Fruit fly (Drosophila melanogaster) ovary, adult (tissue): ENCODE results near the gene UQCR-14L.
A peak's percentile ranks its signal among the peaks of the same experiment; 100 is the strongest.

Source experiments
- CG17801 ChIP-seq: fragments of 200-800 bp; optimal IDR thresholded peaks from 2 replicates; lab custom pipeline; 2019; ENCODE audit warnings: missing biosample characterization, mild to moderate bottlenecking, missing genetic modification characterization, moderate library complexity; ENCODE audit not compliant: partially characterized antibody

The UQCR-14L gene

DNA sequence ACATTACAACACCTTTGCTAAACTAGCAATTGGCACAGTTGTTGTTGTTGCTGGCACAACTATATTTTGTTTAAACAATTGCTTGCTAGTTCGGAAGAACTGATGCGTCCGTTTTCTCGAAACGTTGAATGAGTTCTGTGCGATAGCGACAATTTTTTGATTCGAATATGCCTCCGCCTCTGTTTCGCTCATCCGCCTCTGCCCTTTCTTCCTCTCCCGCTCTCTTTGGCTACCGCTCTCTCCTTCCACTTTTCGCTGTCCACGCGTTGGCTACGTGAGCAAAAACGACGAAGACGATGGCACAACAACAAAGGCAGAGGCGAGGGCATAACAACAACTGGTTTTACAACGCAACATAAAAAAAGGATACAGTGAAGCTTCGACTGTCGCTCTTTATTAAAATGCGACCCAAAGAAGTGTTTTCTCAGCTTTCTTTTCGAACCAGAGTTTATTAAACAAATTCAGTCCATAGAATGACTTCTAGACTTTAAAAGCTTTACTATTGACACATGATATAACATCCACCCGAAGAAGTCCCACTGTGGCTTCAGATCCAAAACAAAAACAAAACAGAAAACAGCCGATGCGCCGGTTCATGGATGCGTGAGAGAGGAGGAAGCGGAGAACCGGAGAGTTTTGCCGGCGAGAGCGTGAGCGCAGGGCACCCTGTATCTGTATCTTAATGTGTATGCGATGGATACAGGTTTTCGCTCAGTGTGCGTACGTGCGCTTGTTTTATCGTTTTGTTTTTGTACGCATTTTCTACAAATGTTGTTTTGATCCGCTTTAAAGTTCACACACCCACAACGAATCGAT is 32.5 kb downstream of the UQCR-14L start:
- peak; percentile 99 for TF ChIP-seq CG17801 (GFP tag; lab: Kevin White, UChicago)

dm6 chr3R:28327132-28327531 is 33.3 kb downstream of the UQCR-14L start:
- no peak for TF ChIP-seq CG17801 (GFP tag; lab: Kevin White, UChicago)

DNA sequence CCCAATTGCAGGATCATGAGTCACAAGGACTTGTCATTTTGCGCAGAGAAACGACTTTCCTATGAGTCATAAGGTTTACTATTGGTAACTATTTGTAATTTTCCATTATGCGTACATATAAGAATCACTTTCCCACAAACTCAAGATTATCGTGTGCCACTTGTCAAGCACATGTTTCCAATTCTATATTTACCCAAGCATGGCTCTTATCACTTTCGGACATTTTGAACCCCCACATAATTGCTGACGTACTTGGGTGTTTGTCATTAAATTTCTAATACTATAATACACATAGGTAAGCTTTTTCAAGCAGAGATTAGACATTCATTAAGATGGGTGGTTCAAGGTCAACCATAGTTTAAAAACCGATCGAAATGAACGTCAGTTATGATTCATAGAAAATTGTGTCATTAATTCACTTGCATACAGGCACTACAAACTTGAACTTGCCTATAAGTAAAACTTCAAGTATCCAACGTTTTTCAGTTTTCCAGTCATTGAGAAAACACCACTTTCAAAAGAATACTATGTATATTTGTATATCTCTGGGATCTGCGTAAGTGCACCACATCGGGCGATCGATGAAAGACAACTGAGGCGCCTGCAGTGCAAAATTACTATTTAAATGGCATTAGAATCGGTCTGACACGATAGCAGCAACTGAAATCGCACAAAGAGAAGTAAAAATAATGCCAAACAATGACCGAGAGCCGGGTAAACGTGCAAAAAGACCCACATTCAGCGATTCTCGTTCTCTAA is 34.0 kb downstream of the UQCR-14L start:
- TF ChIP-seq CG17801 (GFP tag; lab: Kevin White, UChicago) = no peak

- TF ChIP-seq CG17801 (GFP tag; lab: Kevin White, UChicago) = peak; percentile 63
Observed at dm6 chr3R:28328780-28329546, 35.1 kb downstream of the UQCR-14L start.

DNA sequence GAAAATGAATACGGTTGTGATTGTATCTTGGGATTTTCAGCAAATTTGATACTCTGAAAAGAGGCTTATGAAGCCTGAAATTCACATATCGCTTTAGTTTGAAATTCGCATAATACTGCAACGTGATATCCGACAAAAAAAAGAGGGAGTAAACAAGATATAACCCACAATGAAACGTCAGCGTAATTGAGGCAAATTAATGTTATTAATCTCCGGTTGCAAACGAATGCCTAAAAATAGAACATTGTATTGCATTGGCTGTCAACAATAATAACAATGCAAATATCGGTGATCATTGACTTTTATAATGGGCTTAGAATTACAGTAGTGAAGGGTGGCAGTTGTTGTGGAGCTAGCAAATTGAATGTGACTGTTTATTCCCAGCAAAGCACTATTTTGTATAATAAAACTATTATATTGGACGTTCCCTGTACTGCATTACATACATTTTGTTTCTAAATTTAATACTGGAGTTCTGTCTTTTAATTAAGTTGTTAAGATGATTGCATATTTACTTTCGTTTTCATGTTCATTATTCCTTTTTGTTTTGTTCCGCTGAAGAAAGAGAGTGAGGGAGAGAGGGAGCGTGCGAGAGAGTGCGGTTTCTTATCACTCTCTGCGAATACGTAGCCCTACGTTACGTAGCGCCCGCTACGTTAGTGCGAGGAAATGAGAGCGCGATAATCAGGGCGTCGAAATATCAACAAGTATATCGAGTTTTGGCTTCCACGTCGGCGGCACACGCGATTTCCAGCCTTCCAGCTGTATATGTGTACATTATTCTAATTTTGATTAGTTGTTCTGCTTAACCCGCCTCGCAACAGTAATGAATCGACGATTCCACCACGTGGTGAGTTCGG is 36.6 kb downstream of the UQCR-14L start:
- no peak for TF ChIP-seq CG17801 (GFP tag; lab: Kevin White, UChicago)

DNA sequence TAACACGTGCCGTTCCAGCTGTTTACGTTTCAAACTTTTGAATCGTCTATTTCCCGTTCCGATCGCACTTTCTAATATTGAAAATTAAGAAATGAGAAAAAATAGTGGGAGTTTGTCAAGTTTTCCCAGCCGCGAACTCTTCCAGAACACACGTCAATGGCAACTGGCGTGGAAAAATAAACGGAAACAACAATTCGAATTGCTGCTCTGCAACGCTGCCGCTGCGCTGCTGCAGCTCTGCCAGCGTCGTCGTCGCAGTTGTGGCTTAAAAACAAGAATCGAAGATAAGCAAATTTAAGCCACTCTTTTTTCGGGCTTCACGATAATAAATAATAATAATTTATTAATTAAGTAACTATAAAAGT is 37.3 kb downstream of the UQCR-14L start:
- no peak for TF ChIP-seq CG17801 (GFP tag; lab: Kevin White, UChicago)

DNA sequence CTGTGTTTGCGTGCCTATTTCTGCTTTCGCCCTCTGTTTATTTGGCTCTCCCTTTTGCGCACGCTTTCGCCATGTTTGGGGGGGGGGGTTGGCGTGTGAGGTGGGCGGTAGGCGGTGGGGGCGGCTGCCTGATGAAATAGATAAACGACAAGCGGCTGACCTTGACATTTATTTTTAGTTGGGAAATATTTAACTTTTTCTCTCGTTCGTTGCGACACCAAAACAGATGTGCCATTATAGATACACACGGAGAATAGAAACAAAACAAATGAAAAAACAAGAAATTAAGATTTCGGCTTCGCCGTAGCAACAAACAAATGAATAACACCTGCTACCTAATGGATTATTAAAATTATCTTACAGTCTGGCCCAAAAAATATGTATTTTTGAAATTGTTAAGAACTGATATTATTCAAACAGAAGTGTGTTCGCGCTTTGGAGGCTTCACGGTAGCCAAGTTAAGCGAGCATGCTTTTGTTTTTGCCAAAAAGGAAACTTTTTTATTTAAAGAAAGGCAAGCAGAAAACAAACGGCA is 38.4 kb downstream of the UQCR-14L start:
- TF ChIP-seq CG17801 (GFP tag; lab: Kevin White, UChicago) = no peak

- TF ChIP-seq CG17801 (GFP tag; lab: Kevin White, UChicago) = no peak
Observed at dm6 chr3R:28332674-28333421, 39.0 kb downstream of the UQCR-14L start.

- TF ChIP-seq CG17801 (GFP tag; lab: Kevin White, UChicago) = peak; percentile 60
Observed at dm6 chr3R:28335462-28335998, 41.7 kb downstream of the UQCR-14L start.

DNA sequence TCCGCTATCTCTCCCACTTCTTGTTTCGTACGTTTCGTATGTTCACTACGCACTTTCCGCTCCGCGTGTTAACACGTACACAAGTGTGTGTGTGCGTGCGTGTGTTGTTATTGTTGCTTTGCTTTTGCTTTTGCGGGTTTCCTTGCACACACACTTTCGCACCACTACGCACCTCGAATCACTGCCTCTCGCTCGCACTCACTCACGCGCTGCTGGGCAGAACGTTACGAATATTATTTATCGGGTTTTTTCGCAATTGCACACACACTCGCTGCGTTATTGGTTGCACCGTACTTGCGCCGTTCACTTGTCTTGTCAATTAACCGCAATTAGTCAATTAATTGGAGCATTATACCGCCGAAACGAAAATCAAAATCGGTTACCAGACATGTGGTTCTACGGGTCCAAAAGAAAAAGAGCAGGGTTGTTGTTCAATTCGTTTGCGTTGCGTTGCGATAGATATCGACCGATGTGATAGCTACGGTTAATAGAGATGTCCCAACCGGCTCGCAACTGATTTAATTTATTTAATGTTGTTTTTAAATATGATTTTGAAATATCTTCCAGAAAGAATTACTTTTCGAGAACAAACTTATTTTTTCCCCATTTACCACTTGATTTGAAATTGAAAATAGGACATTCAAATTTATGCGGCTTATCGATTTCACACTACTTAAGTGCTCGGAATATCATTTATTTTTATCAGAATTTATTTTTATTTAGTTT is 42.4 kb downstream of the UQCR-14L start, which contains the start of gene larp:
Gene larp (minus strand): TSS at position 395 of the 726 bp plus-strand sequence.
- TF ChIP-seq CG17801 (GFP tag; lab: Kevin White, UChicago) = no peak

dm6 chr3R:28339654-28340605 is 46.1 kb downstream of the UQCR-14L start, which contains the start of the genes Gfat2 and Moca-cyp:
Gene Gfat2, minus strand, starts transcription at chr3R:28339765.
Gene Moca-cyp, plus strand, starts transcription at chr3R:28340334.
- peak; percentile 58 for TF ChIP-seq CG17801 (GFP tag; lab: Kevin White, UChicago)
